Worm (Caenorhabditis elegans) whole organism, late embryonic: Measurements from ENCODE around the gene C47E8.9.

Experiments used
- nhr-11 ChIP-seq: fragments of 150-350 bp; optimal IDR thresholded peaks from 2 replicates; lab custom pipeline; 2014; ENCODE audit warnings: missing biosample characterization, missing genetic modification characterization
- tbx-2 ChIP-seq: sonication (generic microtip); optimal IDR thresholded peaks from 2 replicates; lab custom pipeline; 2016; ENCODE audit warnings: missing genetic modification characterization, missing compliant biosample characterization

- TF ChIP-seq nhr-11 (tag; lab: Kevin White, UChicago) (no peak), tbx-2 (tag; lab: Kevin White, UChicago) (no peak)
Measured at ce11 chrV:14707958-14708357, 44.9 kb downstream of the C47E8.9 start, which contains the start of gene R08A2.9.
